Fruit fly (Drosophila melanogaster): ENCODE measurements around the gene Ir8a.

Gene Ir8a

dm6 chrX:9243417-9243884 is 7.1 kb upstream of the Ir8a start, which contains the start of the genes mxc and Larp7 (continued):
- TF ChIP-seq wor (GFP tag; IDR thresholded peaks at IDR 0.05) (peak; percentile 39; the same call in 1 of the 2 replicates), knrl (GFP tag; IDR thresholded peaks at IDR 0.05; ENCODE audit: partially characterized antibody) (peak; percentile 91), tna (GFP tag; IDR thresholded peaks at IDR 0.05; ENCODE audit: partially characterized antibody) (peak; percentile 62; the same call in 1 of the 2 replicates), CG32532 (GFP tag; IDR thresholded peaks at IDR 0.05) (peak; percentile 64; the same call in 1 of the 2 replicates), ham (GFP tag; IDR thresholded peaks at IDR 0.05) (no peak), chn (GFP tag; optimal IDR thresholded peaks at IDR 0.05) (peak; percentile 49), mirr (GFP tag; optimal IDR thresholded peaks at IDR 0.05) (no peak), CG14441 (GFP tag; IDR thresholded peaks at IDR 0.05) (peak; percentile 52; the same call in 1 of the 2 replicates), salm (tag; optimal IDR thresholded peaks at IDR 0.05) (no peak), Atf6 (GFP tag; IDR thresholded peaks at IDR 0.05) (peak; percentile 40; the same call in 1 of the 2 replicates), ab (GFP tag; optimal IDR thresholded peaks at IDR 0.05) (no peak), sd (tag; optimal IDR thresholded peaks at IDR 0.05) (no peak), CG11398 (GFP tag; optimal IDR thresholded peaks at IDR 0.05) (no peak), C15 (GFP tag; IDR thresholded peaks at IDR 0.05) (no peak), CG4820 (GFP tag; optimal IDR thresholded peaks at IDR 0.05) (peak; percentile 41), CG7372 (GFP tag; IDR thresholded peaks at IDR 0.05) (peak; percentile 46; the same call in 1 of the 2 replicates), CG9215 (GFP tag; IDR thresholded peaks at IDR 0.05) (peak; percentile 74), Dbx (GFP tag; IDR thresholded peaks at IDR 0.05) (peak; percentile 58; the same call in 1 of the 3 replicates), CG10462 (GFP tag; optimal IDR thresholded peaks at IDR 0.05) (peak; percentile 32), dm (GFP tag; optimal IDR thresholded peaks at IDR 0.05) (peak; percentile 76), CG7786 (GFP tag; optimal IDR thresholded peaks at IDR 0.05) (peak; percentile 79), D19B (GFP tag; optimal IDR thresholded peaks at IDR 0.05) (no peak), Dp (GFP tag; optimal IDR thresholded peaks at IDR 0.05) (peak; percentile 68), fd64A (GFP tag; optimal IDR thresholded peaks at IDR 0.05) (no peak), CG16863 (GFP tag; optimal IDR thresholded peaks at IDR 0.05) (peak; percentile 33), z (GFP tag; IDR thresholded peaks at IDR 0.05) (no peak), CG13775 (GFP tag; optimal IDR thresholded peaks at IDR 0.05) (peak; percentile 61), CG10431 (GFP tag; optimal IDR thresholded peaks at IDR 0.05) (no peak), CG11085 (GFP tag; IDR thresholded peaks at IDR 0.05) (0 out of 2 replicates have a peak, but pooled peaks have one; percentile 34), E2f1 (GFP tag; IDR thresholded peaks at IDR 0.05) (peak; percentile 72), dpn (GFP tag; optimal IDR thresholded peaks at IDR 0.05) (peak; percentile 66 to 73), CG17361 (GFP tag; IDR thresholded peaks at IDR 0.05) (no peak; the same call in 1 of the 3 replicates), gem (tag; optimal IDR thresholded peaks at IDR 0.05) (no peak), hbn (GFP tag; IDR thresholded peaks at IDR 0.05; ENCODE audit: partially characterized antibody) (peak; percentile 86), Hmx (GFP tag; optimal IDR thresholded peaks at IDR 0.05) (peak; percentile 40), Opbp (GFP tag; IDR thresholded peaks at IDR 0.05; ENCODE audit: partially characterized antibody) (peak; percentile 71; the same call in 2 of the 3 replicates), CG1529 (GFP tag; optimal IDR thresholded peaks at IDR 0.05) (no peak), twi (tag; optimal IDR thresholded peaks at IDR 0.05) (peak; percentile 69), CG6175 (GFP tag; IDR thresholded peaks at IDR 0.05) (no peak), CG8089 (GFP tag; optimal IDR thresholded peaks at IDR 0.05) (peak; percentile 42), Trl (optimal IDR thresholded peaks at IDR 0.05) (no peak), Trl (GFP tag; optimal IDR thresholded peaks at IDR 0.05) (peak; percentile 75), CG12155 (GFP tag; optimal IDR thresholded peaks at IDR 0.05) (peak; percentile 65), CG3847 (GFP tag; IDR thresholded peaks at IDR 0.05) (peak; percentile 85), tgo (GFP tag; IDR thresholded peaks at IDR 0.05) (peak; percentile 45), CG7987 (GFP tag; optimal IDR thresholded peaks at IDR 0.05) (no peak), ci (GFP tag; IDR thresholded peaks at IDR 0.05) (0 out of 3 replicates have a peak, but pooled peaks have one; percentile 51), HLH4C (GFP tag; IDR thresholded peaks at IDR 0.05; ENCODE audit: partially characterized antibody) (peak; percentile 80), Nf-YC (tag; optimal IDR thresholded peaks at IDR 0.05) (no peak), nerfin-1 (tag; optimal IDR thresholded peaks at IDR 0.05) (peak; percentile 47), CG31441 (GFP tag; IDR thresholded peaks at IDR 0.05) (no peak)
